Fruit fly (Drosophila melanogaster) S2 (cell line): ENCODE results near the gene heix.

Source experiments
- CG8478 ChIP-seq: fragments of >200 bp; optimal IDR thresholded peaks from 2 replicates; lab custom pipeline; 2018
- CTCF ChIP-seq, 2 experiments: fragments of >200 bp; optimal IDR thresholded peaks; 2 replicates each; lab custom pipeline; 2018

DNA sequence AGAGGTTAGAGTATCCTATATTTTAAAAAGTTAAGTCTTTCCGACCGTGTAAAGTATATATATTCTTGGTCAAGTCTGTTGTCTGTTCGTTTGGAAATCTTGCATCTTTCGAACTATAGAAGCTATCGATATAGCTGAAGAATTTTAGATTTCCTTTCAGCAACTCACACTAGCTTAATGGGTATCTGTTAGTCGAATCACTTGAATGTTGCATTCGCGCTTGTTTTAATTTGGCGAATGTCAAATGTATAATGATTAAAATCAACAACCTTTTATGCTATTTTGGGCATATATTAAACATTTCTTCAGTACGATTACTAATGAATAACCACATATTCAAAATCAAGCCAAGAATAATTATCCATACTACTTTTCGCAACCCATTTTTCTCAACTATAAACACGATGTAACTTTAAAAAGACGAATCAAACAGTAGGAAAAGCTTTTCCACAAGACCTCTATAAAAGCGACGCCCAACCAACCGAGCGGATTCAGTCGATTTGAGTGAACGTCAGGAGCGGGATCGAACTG lies 5.9 kb downstream of the heix start, which contains the start of gene Cyp303a1:
- TF ChIP-seq CG8478 (lab: Kevin White, UChicago) (no peak), CTCF (optimal IDR thresholded peaks at IDR 0.05; lab: Kevin White, UChicago) (no peak)
